Fruit fly (Drosophila melanogaster): Measurements from ENCODE around the gene Sdic1.
"Not testable (repeated sequence)": the region's sequence is repeated elsewhere in the genome, so short reads cannot be mapped to it uniquely, and the experiment has no call there.

Gene Sdic1

DNA sequence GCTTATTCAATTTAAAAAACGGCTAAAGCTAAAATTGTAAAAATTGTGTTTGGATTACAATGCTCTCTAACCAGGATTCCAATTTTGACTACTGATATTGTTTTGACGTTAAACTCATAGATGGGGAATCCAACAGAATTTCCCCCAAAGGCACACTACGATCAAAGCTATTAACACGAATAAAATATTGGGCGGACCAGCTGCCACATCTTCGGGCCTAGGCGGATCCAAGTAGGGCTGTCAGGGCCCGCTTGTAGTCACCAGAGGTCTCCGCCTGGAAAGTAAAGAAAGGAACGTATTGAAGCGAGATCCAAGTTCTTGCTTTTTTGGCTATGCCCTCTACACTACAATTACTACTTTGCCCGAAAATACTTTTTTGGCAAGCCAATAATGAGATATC is at the start of gene Sdic1:
Sdic1 (minus strand) TSS at position 101 of the 400 bp plus-strand sequence.
- TF ChIP-seq CG11617 (GFP tag; optimal IDR thresholded peaks at IDR 0.05); CG5204 (GFP tag; optimal IDR thresholded peaks at IDR 0.05); cnc (optimal IDR thresholded peaks at IDR 0.05): not testable (repeated sequence)

DNA sequence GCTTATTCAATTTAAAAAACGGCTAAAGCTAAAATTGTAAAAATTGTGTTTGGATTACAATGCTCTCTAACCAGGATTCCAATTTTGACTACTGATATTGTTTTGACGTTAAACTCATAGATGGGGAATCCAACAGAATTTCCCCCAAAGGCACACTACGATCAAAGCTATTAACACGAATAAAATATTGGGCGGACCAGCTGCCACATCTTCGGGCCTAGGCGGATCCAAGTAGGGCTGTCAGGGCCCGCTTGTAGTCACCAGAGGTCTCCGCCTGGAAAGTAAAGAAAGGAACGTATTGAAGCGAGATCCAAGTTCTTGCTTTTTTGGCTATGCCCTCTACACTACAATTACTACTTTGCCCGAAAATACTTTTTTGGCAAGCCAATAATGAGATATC is 46.5 kb upstream of the Sdic1 start, which contains the start of gene Sdic4:
Sdic4 (minus strand) TSS at position 101 of the 400 bp plus-strand sequence.
- TF ChIP-seq Hr96, CG7045, CG11617 (GFP tag; optimal IDR thresholded peaks at IDR 0.05): not testable (repeated sequence)

DNA sequence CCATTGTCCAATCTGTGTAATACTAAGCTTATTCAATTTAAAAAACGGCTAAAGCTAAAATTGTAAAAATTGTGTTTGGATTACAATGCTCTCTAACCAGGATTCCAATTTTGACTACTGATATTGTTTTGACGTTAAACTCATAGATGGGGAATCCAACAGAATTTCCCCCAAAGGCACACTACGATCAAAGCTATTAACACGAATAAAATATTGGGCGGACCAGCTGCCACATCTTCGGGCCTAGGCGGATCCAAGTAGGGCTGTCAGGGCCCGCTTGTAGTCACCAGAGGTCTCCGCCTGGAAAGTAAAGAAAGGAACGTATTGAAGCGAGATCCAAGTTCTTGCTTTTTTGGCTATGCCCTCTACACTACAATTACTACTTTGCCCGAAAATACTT is 38.7 kb upstream of the Sdic1 start, which contains the start of gene SdicC:
SdicC (minus strand) TSS at position 101 of the 400 bp plus-strand sequence.
- not testable (repeated sequence) for TF ChIP-seq toe, Clk, Crg-1 (GFP tag; optimal IDR thresholded peaks at IDR 0.05)

DNA sequence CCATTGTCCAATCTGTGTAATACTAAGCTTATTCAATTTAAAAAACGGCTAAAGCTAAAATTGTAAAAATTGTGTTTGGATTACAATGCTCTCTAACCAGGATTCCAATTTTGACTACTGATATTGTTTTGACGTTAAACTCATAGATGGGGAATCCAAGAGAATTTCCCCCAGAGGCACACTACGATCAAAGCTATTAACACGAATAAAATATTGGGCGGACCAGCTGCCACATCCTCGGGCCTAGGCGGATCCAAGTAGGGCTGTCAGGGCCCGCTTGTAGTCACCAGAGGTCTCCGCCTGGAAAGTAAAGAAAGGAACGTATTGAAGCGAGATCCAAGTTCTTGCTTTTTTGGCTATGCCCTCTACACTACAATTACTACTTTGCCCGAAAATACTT is 31.1 kb upstream of the Sdic1 start, which contains the start of gene SdicB:
SdicB (minus strand) TSS at position 101 of the 400 bp plus-strand sequence.
- TF ChIP-seq cic, CG5204, Clk (GFP tag; optimal IDR thresholded peaks at IDR 0.05): not testable (repeated sequence)

dm6 chrX:20201833-20202232 is 23.4 kb upstream of the Sdic1 start, which contains the start of gene SdicA:
Gene SdicA (minus strand): TSS chrX:20201933.
- not testable (repeated sequence) for TF ChIP-seq CG7101 (tag; optimal IDR thresholded peaks at IDR 0.05); CG14711 (tag; optimal IDR thresholded peaks at IDR 0.05); CG12768 (GFP tag; optimal IDR thresholded peaks at IDR 0.05)

DNA sequence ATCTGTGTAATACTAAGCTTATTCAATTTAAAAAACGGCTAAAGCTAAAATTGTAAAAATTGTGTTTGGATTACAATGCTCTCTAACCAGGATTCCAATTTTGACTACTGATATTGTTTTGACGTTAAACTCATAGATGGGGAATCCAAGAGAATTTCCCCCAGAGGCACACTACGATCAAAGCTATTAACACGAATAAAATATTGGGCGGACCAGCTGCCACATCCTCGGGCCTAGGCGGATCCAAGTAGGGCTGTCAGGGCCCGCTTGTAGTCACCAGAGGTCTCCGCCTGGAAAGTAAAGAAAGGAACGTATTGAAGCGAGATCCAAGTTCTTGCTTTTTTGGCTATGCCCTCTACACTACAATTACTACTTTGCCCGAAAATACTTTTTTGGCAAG is 15.7 kb upstream of the Sdic1 start, which contains the start of gene Sdic3:
Sdic3 (minus strand) TSS at position 101 of the 400 bp plus-strand sequence.
- not testable (repeated sequence) for TF ChIP-seq Clk, cic, Mnt (GFP tag; optimal IDR thresholded peaks at IDR 0.05)

dm6 chrX:20186387-20186786 is 7.9 kb upstream of the Sdic1 start, which contains the start of gene Sdic2:
Gene Sdic2 (minus strand): TSS chrX:20186487.
- not testable (repeated sequence) for TF ChIP-seq CG7045 (GFP tag; optimal IDR thresholded peaks at IDR 0.05); CG33017 (tag; optimal IDR thresholded peaks at IDR 0.05); pad (GFP tag; optimal IDR thresholded peaks at IDR 0.05)

DNA sequence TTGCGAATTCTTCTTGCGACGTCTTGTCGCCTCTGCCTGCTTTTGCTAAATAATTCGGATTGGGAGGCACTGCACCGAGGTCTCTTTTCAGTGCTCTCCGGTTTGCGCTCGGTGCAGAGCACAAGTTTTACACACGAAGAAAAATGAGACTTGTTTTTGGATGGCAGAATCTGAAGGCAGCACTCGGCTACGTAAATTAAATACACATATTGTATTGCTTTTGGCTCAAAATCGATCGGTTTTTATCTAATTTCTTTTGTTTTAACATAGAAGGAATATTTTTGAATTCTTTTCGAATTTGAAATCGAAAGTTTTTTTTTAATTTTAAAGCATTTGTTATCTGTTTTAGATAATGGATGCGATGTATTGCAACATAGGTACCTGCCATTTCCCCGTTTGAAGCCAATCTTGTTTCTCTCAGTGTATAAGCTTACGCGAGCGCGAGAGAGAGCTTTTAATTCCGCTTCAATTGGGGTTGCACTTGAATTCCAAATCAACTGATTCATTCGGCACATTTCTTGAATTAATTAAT is 4.9 kb downstream of the Sdic1 start, which contains the start of gene AnxB10:
AnxB10 (minus strand) TSS at position 51 of the 532 bp plus-strand sequence.
- TF ChIP-seq tj (GFP tag; optimal IDR thresholded peaks at IDR 0.05), result peak; percentile 79
- TF ChIP-seq CG7045 (GFP tag; optimal IDR thresholded peaks at IDR 0.05), result peak; percentile 93
- TF ChIP-seq CG12768 (GFP tag; optimal IDR thresholded peaks at IDR 0.05), result peak; percentile 89
- TF ChIP-seq cnc (optimal IDR thresholded peaks at IDR 0.05), result no peak
- peak; percentile 96 for TF ChIP-seq CG11617 (GFP tag; optimal IDR thresholded peaks at IDR 0.05)
- peak; percentile 87 for TF ChIP-seq CG14711 (tag; optimal IDR thresholded peaks at IDR 0.05)
- peak; percentile 64 for TF ChIP-seq Clk (GFP tag; optimal IDR thresholded peaks at IDR 0.05)
- TF ChIP-seq ovo (GFP tag; optimal IDR thresholded peaks at IDR 0.05), result peak; percentile 90
- peak; percentile 91 for TF ChIP-seq CG7101 (tag; optimal IDR thresholded peaks at IDR 0.05)
- peak; percentile 95 for TF ChIP-seq Hr96 (GFP tag; optimal IDR thresholded peaks at IDR 0.05)
- peak; percentile 96 for TF ChIP-seq bab1 (GFP tag; optimal IDR thresholded peaks at IDR 0.05)
- peak; percentile 64 for TF ChIP-seq cic (GFP tag; optimal IDR thresholded peaks at IDR 0.05)
- TF ChIP-seq Mnt (GFP tag; optimal IDR thresholded peaks at IDR 0.05), result peak; percentile 72
- peak; percentile 86 for TF ChIP-seq pad (GFP tag; optimal IDR thresholded peaks at IDR 0.05)
- TF ChIP-seq CG1620 (GFP tag; optimal IDR thresholded peaks at IDR 0.05), result peak; percentile 90
- peak; percentile 89 for TF ChIP-seq kay (GFP tag; ENCODE audit: borderline replicate concordance)
- TF ChIP-seq Crg-1 (GFP tag; optimal IDR thresholded peaks at IDR 0.05), result peak; percentile 92
- TF ChIP-seq CG5204 (GFP tag; optimal IDR thresholded peaks at IDR 0.05), result peak; percentile 92
- TF ChIP-seq CG33017 (tag; optimal IDR thresholded peaks at IDR 0.05), result peak; percentile 85
- TF ChIP-seq toe (GFP tag; optimal IDR thresholded peaks at IDR 0.05), result peak; percentile 89
